Worm (Caenorhabditis elegans): Measurements from ENCODE around the gene gipc-2.

The gipc-2 gene

DNA sequence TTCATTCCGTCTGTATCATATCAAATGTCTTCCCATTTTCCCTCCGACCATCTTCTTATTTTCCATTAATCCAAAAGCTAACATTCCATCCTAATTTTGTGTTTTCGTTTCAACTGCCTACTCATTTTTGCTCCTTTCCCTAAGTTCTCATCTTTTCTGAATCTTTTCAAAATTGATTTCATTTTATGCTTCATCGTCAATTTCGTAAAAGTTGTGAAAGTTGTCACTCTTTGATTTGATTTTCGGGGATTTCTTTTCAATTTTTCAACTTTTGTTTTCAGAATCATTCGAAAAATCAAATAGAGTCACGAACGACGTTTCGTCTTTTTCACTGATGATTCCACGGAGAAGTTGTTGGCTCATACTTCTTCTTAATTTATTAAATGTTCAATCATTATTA is 40.1 kb upstream of the gipc-2 start, which contains the start of gene cwn-2:
TSS of gene cwn-2 (plus strand) at position 276 of the 400 bp plus-strand sequence.
- no peak for TF ChIP-seq mdt-29 (GFP tag; IDR thresholded peaks at IDR 0.05)
- peak in 1 of 2 experiments; percentile 21 for TF ChIP-seq unc-62 (GFP tag; optimal IDR thresholded peaks at IDR 0.05 in 1 of 2)
- TF ChIP-seq unc-62 (tag; optimal IDR thresholded peaks at IDR 0.05), result no peak
- peak; percentile 3 for TF ChIP-seq ces-1 (GFP tag; optimal IDR thresholded peaks at IDR 0.05)
- peak; percentile 81 for TF ChIP-seq fkh-10 (GFP tag; optimal IDR thresholded peaks at IDR 0.05)

- TF ChIP-seq hmg-1.1 (GFP tag; IDR thresholded peaks at IDR 0.05), result no peak
- TF ChIP-seq mes-2 (tag; optimal IDR thresholded peaks at IDR 0.05; ENCODE audit: poor library complexity, severe bottlenecking), result no peak
- TF ChIP-seq F49E8.2 (tag; optimal IDR thresholded peaks at IDR 0.05; ENCODE audit: borderline replicate concordance), result no peak
- TF ChIP-seq fkh-10 (GFP tag; optimal IDR thresholded peaks at IDR 0.05), result no peak
- no peak for TF ChIP-seq ceh-32 (tag; optimal IDR thresholded peaks at IDR 0.05; ENCODE audit: poor library complexity)
- TF ChIP-seq nhr-6 (tag; optimal IDR thresholded peaks at IDR 0.05), result peak; percentile 59
- TF ChIP-seq R02D3.7 (tag; optimal IDR thresholded peaks at IDR 0.05), result no peak
- TF ChIP-seq hif-1 (tag; optimal IDR thresholded peaks at IDR 0.05), result no peak
- TF ChIP-seq pqm-1 (tag; optimal IDR thresholded peaks at IDR 0.05), result peak; percentile 1
Measured at ce11 chrIV:10066456-10066855, 39.0 kb upstream of the gipc-2 start.

DNA sequence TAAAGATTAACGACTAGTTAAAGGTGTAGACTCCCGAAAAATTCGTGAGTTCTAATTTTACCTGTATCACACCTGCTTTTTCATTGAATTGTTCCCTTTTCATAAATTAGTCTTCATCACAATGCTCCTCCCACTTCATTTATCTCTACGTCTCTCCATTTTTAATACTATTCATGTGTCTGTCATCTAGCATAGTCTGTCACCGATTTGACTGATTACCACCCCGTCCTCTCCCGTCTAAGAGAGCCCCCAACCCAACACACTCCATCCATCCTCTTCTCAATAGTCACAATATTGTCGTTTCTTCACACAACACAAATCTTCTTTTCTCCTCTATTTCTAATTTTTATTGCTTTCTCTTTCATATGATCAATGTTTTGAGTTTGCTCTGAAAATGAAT is 37.7 kb upstream of the gipc-2 start:
- TF ChIP-seq F49E8.2 (tag; optimal IDR thresholded peaks at IDR 0.05; ENCODE audit: borderline replicate concordance), result no peak
- TF ChIP-seq skn-1 (tag; optimal IDR thresholded peaks at IDR 0.05), result no peak
- TF ChIP-seq dmd-9 (GFP tag; IDR thresholded peaks at IDR 0.05), result no peak
- peak in 1 of 2 experiments; percentile 80 for TF ChIP-seq unc-62 (GFP tag; optimal IDR thresholded peaks at IDR 0.05 in 1 of 2)
- TF ChIP-seq unc-62 (tag; optimal IDR thresholded peaks at IDR 0.05), result no peak

ce11 chrIV:10063941-10064340 is 36.5 kb upstream of the gipc-2 start:
- TF ChIP-seq nhr-48 (tag; optimal IDR thresholded peaks at IDR 0.05) (no peak), rbr-2 (tag; optimal IDR thresholded peaks at IDR 0.05) (no peak), unc-62 (GFP tag; optimal IDR thresholded peaks at IDR 0.05 in 1 of 2) (peak in 1 of 2 experiments; percentile 89), unc-62 (tag; optimal IDR thresholded peaks at IDR 0.05) (no peak), spr-3 (GFP tag; optimal IDR thresholded peaks at IDR 0.05) (no peak)

ce11 chrIV:10062728-10063127 is 35.3 kb upstream of the gipc-2 start, which contains the start of gene ipla-7:
ipla-7 (minus strand) TSS chrIV:10062849.
- TF ChIP-seq dmd-6 (GFP tag; IDR thresholded peaks at IDR 0.05) (peak; percentile 25; the same call in 1 of the 2 replicates), attf-4 (tag; optimal IDR thresholded peaks at IDR 0.05) (no peak), egl-43 (GFP tag; IDR thresholded peaks at IDR 0.05) (no peak), fkh-10 (GFP tag; optimal IDR thresholded peaks at IDR 0.05) (peak; percentile 64), spr-1 (tag; optimal IDR thresholded peaks at IDR 0.05) (no peak), mdl-1 (tag; optimal IDR thresholded peaks at IDR 0.05) (peak in 1 of 2 experiments; percentile 32), R02D3.7 (tag; optimal IDR thresholded peaks at IDR 0.05) (no peak), mep-1 (tag; optimal IDR thresholded peaks at IDR 0.05) (peak; percentile 24), snpc-1.2 (GFP tag; IDR thresholded peaks at IDR 0.05) (no peak), ctbp-1 (GFP tag; IDR thresholded peaks at IDR 0.05) (0 out of 2 replicates have a peak, but pooled peaks have one; percentile 31), aha-1 (tag) (peak; percentile 34), hlh-30 (tag; optimal IDR thresholded peaks at IDR 0.05; ENCODE audit: insufficient read depth) (peak; percentile 67), hmg-1.1 (GFP tag; IDR thresholded peaks at IDR 0.05) (0 out of 2 replicates have a peak, but pooled peaks have one; percentile 43), daf-16 (GFP tag; optimal IDR thresholded peaks at IDR 0.05) (no peak), daf-16 (tag; optimal IDR thresholded peaks at IDR 0.05) (peak; percentile 22), hlh-11 (tag; optimal IDR thresholded peaks at IDR 0.05) (peak; percentile 16), saeg-2 (GFP tag; IDR thresholded peaks at IDR 0.05) (0 out of 2 replicates have a peak, but pooled peaks have one; percentile 32), rbr-2 (tag; optimal IDR thresholded peaks at IDR 0.05) (peak; percentile 38), lsy-2 (tag; optimal IDR thresholded peaks at IDR 0.05) (peak in 1 of 2 experiments; percentile 50)

All from whole organism, L4 larva.